Worm (Caenorhabditis elegans) whole organism, midembryonic: ENCODE data around the gene F37A4.4.

Experiments used
- ref-1 ChIP-seq: fragments of 200-800 bp; sonication (Bioruptor generic); conservative IDR thresholded peaks from 2 replicates; pipeline ENCODE4 v1.3.6; 2022; ENCODE audit warnings: missing genetic modification reagents, missing genetic modification characterization, missing compliant biosample characterization
- ztf-23 ChIP-seq: fragments of 200-800 bp; sonication (Bioruptor generic); IDR thresholded peaks from 2 replicates; pipeline ENCODE4 v1.3.6; 2022; ENCODE audit warnings: missing genetic modification reagents, missing genetic modification characterization, missing compliant biosample characterization

ce11 chrIII:6740072-6740471, 26.7 kb downstream of the F37A4.4 start:
- TF ChIP-seq ref-1 (GFP tag; lab: Robert Waterston, UW), result no peak
- TF ChIP-seq ztf-23 (GFP tag; lab: Robert Waterston, UW), result no peak
